Worm (Caenorhabditis elegans): ENCODE data around the gene cnt-1.
A peak's percentile ranks its signal among the peaks of the same experiment; 100 is the strongest.

cnt-1 gene

DNA sequence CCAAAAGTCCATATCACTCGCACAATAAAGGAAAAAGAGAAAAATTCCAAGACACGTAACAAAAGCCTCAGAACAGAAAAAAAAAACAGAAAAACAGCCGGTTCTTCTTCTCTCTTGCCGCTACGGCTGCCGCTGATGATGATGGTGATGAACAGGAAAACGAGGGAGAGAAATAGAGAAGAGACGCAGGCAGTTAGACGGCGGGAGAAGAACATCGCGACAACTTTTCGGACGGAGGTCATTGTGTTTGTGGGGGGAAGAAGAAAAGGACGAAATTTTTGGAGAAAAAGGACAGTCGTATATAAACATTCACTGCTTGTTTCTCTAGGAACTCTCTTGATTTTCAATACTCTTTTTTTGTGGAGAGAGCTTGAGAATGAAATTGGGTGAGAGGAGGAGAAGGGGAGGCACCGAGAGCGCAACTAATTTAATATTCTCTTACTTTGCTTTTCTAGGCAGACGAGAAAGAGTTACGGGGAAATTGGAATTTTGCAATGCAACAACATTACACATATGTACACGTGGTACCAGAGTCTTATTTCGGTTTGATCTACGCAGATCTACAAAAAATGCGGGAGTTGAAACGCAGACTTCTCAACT lies 1.0 kb upstream of the cnt-1 start (continued):
- no peak for TF ChIP-seq nfya-1 (tag; optimal IDR thresholded peaks at IDR 0.05; ENCODE audit: borderline replicate concordance, insufficient read depth)
- peak; percentile 71 for TF ChIP-seq lin-40 (tag; optimal IDR thresholded peaks at IDR 0.05)
- peak in 1 of 3 experiments; percentile 20 for TF ChIP-seq lin-35 (GFP tag; optimal IDR thresholded peaks at IDR 0.05)
- TF ChIP-seq K12H6.12 (tag; optimal IDR thresholded peaks at IDR 0.05): peak; percentile 14
- no peak for TF ChIP-seq ztf-18 (tag; optimal IDR thresholded peaks at IDR 0.05)
- TF ChIP-seq ets-4 (GFP tag; optimal IDR thresholded peaks at IDR 0.05): no peak
- no peak for TF ChIP-seq madf-8 (GFP tag; conservative IDR thresholded peaks at IDR 0.05)
- TF ChIP-seq B0035.1 (tag; optimal IDR thresholded peaks at IDR 0.05): no peak
- TF ChIP-seq T26A5.8 (tag; optimal IDR thresholded peaks at IDR 0.05): no peak
- no peak for TF ChIP-seq tbp1 (GFP tag; optimal IDR thresholded peaks at IDR 0.05)
- TF ChIP-seq athp-1 (tag; optimal IDR thresholded peaks at IDR 0.05): no peak

DNA sequence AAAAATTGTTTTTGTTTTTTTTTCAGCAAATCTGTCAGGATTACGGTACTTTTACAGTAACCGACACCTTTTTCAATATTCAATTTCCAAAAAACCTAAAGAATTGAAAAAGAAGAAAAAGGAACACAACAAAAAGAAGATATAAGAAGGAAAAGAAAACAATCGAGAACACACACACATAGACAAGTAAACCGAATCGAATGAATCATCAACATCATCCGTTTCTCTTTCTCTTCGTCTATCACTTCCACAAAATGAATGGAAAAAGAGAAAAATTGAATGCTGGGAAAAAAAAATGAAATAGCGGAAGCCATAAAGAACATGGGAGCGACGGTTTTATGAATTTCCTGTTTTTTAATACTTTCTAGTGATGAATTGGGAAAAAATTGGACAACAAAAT lies 7.2 kb downstream of the cnt-1 start:
- no peak for TF ChIP-seq die-1 (tag; optimal IDR thresholded peaks at IDR 0.05)
- no peak for TF ChIP-seq snpc-1.1 (tag; optimal IDR thresholded peaks at IDR 0.05; ENCODE audit: insufficient read depth)
- no peak for TF ChIP-seq egl-18 (GFP tag; IDR thresholded peaks at IDR 0.05)
- TF ChIP-seq madf-3 (GFP tag; IDR thresholded peaks at IDR 0.05): no peak
- no peak for TF ChIP-seq mcd-1 (GFP tag; IDR thresholded peaks at IDR 0.05)
- TF ChIP-seq nfya-2 (GFP tag; IDR thresholded peaks at IDR 0.05): no peak
- no peak for TF ChIP-seq B0336.3 (GFP tag; IDR thresholded peaks at IDR 0.05)
- no peak for TF ChIP-seq hrde-1 (tag; optimal IDR thresholded peaks at IDR 0.05; ENCODE audit: borderline replicate concordance)
- TF ChIP-seq let-607 (tag; optimal IDR thresholded peaks at IDR 0.05): no peak
- no peak for TF ChIP-seq hlh-12 (tag; optimal IDR thresholded peaks at IDR 0.05)
- TF ChIP-seq Y79H2A.3 (GFP tag; conservative IDR thresholded peaks at IDR 0.05): no peak
- no peak for TF ChIP-seq C06A6.2 (GFP tag; conservative IDR thresholded peaks at IDR 0.05)
- no peak for TF ChIP-seq efl-1 (GFP tag; optimal IDR thresholded peaks at IDR 0.05)
- no peak for TF ChIP-seq ccch-3 (GFP tag; optimal IDR thresholded peaks at IDR 0.05)
- no peak for TF ChIP-seq egl-44 (GFP tag; IDR thresholded peaks at IDR 0.05)
- TF ChIP-seq tbp1 (GFP tag; optimal IDR thresholded peaks at IDR 0.05): no peak

DNA sequence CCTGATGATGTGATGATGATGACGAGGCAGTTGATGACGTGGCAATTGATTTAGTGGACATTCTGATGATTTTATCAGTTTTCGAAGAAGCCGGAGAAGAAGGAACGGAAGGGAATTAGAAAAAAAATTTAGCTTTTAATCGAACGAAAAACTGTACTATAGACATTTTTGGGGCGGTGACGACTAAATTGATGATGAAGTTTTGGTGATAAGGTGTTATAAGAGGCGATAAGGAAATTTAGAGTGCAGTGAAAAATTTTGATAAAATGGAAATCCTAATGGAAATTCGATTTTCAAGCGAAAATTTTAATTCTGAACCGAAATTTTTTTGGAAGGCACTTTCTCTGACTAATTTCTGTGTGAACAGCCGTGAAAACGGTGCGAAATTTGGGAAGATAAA lies 8.7 kb downstream of the cnt-1 start:
- no peak for TF ChIP-seq attf-5 (GFP tag; optimal IDR thresholded peaks at IDR 0.05)
- peak; percentile 47 for TF ChIP-seq nhr-80 (tag; optimal IDR thresholded peaks at IDR 0.05)
- TF ChIP-seq F57A8.1 (GFP tag; optimal IDR thresholded peaks at IDR 0.05): no peak

DNA sequence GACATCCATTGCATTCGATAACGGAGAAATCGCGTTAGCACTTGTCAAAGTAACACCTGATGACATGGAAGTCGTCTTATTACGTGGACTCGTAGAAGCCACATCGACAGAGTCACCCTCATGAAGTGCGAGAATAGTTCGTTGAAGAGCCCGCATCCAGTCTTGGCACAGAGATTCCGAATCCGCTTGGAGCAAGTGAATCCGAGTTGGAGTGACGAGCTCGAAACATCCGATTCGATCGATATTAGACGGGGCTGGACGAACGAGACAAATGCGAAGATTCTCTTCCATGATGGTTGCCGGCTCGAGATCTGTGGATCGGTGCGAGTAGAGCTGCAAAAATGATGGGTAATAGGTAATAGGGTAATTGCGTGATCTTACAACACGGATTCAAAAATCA lies 11.4 kb downstream of the cnt-1 start:
- no peak for TF ChIP-seq ccch-3 (GFP tag; optimal IDR thresholded peaks at IDR 0.05)
- no peak for TF ChIP-seq him-1 (tag; optimal IDR thresholded peaks at IDR 0.05)
- TF ChIP-seq snpc-4 (GFP tag; optimal IDR thresholded peaks at IDR 0.05): no peak
- no peak for TF ChIP-seq snpc-4 (tag; optimal IDR thresholded peaks at IDR 0.05)
- no peak for TF ChIP-seq lin-54 (GFP tag; optimal IDR thresholded peaks at IDR 0.05)
- no peak for TF ChIP-seq lin-40 (tag; optimal IDR thresholded peaks at IDR 0.05)
- no peak for TF ChIP-seq ztf-3 (GFP tag; optimal IDR thresholded peaks at IDR 0.05)
- TF ChIP-seq lag-1 (GFP tag; IDR thresholded peaks at IDR 0.05): no peak
- no peak for TF ChIP-seq F22D6.2 (tag; optimal IDR thresholded peaks at IDR 0.05)
- TF ChIP-seq F33H1.4 (GFP tag; IDR thresholded peaks at IDR 0.05): no peak
- TF ChIP-seq ZK185.1 (tag; optimal IDR thresholded peaks at IDR 0.05; ENCODE audit: poor library complexity, severe bottlenecking): no peak
- no peak for TF ChIP-seq Y67H2A.10 (GFP tag; conservative IDR thresholded peaks at IDR 0.05)
- TF ChIP-seq ceh-100 (GFP tag; IDR thresholded peaks at IDR 0.05): no peak
- no peak for TF ChIP-seq egl-44 (GFP tag; IDR thresholded peaks at IDR 0.05)
- TF ChIP-seq chd-7 (tag; optimal IDR thresholded peaks at IDR 0.05): no peak
- TF ChIP-seq K12H6.12 (tag; optimal IDR thresholded peaks at IDR 0.05): no peak
- TF ChIP-seq xnd-1 (tag; optimal IDR thresholded peaks at IDR 0.05): no peak
- TF ChIP-seq Y95B8A.8 (GFP tag; IDR thresholded peaks at IDR 0.05): no peak
- no peak for TF ChIP-seq attf-3 (GFP tag; conservative IDR thresholded peaks at IDR 0.05)

Measured in whole organism, young adult.